Worm (Caenorhabditis elegans): Measurements from ENCODE around the gene acer-1.
A peak's percentile ranks its signal among the peaks of the same experiment; 100 is the strongest.

The acer-1 gene

ce11 chrII:6900708-6901107 is 10.5 kb upstream of the acer-1 start:
- TF ChIP-seq aha-1 (tag) = peak; percentile 82
- no peak for TF ChIP-seq daf-8 (GFP tag; IDR thresholded peaks at IDR 0.05)
- peak in 1 of 2 experiments; percentile 84 for TF ChIP-seq unc-62 (GFP tag; optimal IDR thresholded peaks at IDR 0.05 in 1 of 2)
- no peak for TF ChIP-seq unc-62 (tag; optimal IDR thresholded peaks at IDR 0.05)

ce11 chrII:6898017-6898779 is 8.0 kb upstream of the acer-1 start, which contains the start of gene hrpl-1:
Gene hrpl-1 (plus strand): TSS chrII:6898729.
- TF ChIP-seq pha-4 (GFP tag; IDR thresholded peaks at IDR 0.05) = no peak
- no peak for TF ChIP-seq pha-4 (tag; optimal IDR thresholded peaks at IDR 0.05)
- no peak for TF ChIP-seq ceh-62 (tag; optimal IDR thresholded peaks at IDR 0.05)
- TF ChIP-seq ceh-20 (GFP tag; IDR thresholded peaks at IDR 0.05) = peak; percentile 11; the same call in 1 of the 2 replicates
- no peak for TF ChIP-seq lin-13 (GFP tag; optimal IDR thresholded peaks at IDR 0.05)
- 0 out of 2 replicates have a peak, but pooled peaks have one; percentile 16 for TF ChIP-seq D1046.2 (GFP tag; IDR thresholded peaks at IDR 0.05)
- peak; percentile 54 for TF ChIP-seq hlh-30 (tag; optimal IDR thresholded peaks at IDR 0.05; ENCODE audit: insufficient read depth)
- no peak for TF ChIP-seq zip-11 (GFP tag; IDR thresholded peaks at IDR 0.05)
- no peak for TF ChIP-seq Y105C5A.15 (GFP tag; IDR thresholded peaks at IDR 0.05)
- TF ChIP-seq egl-43 (GFP tag; IDR thresholded peaks at IDR 0.05) = peak; percentile 71
- TF ChIP-seq fkh-10 (GFP tag; optimal IDR thresholded peaks at IDR 0.05) = no peak
- TF ChIP-seq vab-7 (GFP tag; IDR thresholded peaks at IDR 0.05) = peak; percentile 36; the same call in 1 of the 2 replicates
- TF ChIP-seq ctbp-1 (GFP tag; IDR thresholded peaks at IDR 0.05) = peak; percentile 61
- no peak for TF ChIP-seq saeg-2 (GFP tag; IDR thresholded peaks at IDR 0.05)
- TF ChIP-seq dmd-8 (GFP tag; IDR thresholded peaks at IDR 0.05) = 0 out of 2 replicates have a peak, but pooled peaks have one; percentile 42
- peak; percentile 61 for TF ChIP-seq mes-2 (tag; optimal IDR thresholded peaks at IDR 0.05; ENCODE audit: poor library complexity, severe bottlenecking)
- TF ChIP-seq aha-1 (tag) = peak; percentile 41
- no peak for TF ChIP-seq hif-1 (tag; optimal IDR thresholded peaks at IDR 0.05)
- no peak for TF ChIP-seq ztf-7 (tag; optimal IDR thresholded peaks at IDR 0.05)
- TF ChIP-seq lin-1 (GFP tag; IDR thresholded peaks at IDR 0.05) = 0 out of 2 replicates have a peak, but pooled peaks have one; percentile 22
- no peak for TF ChIP-seq dmd-9 (GFP tag; IDR thresholded peaks at IDR 0.05)
- no peak for TF ChIP-seq daf-8 (GFP tag; IDR thresholded peaks at IDR 0.05)
- TF ChIP-seq madf-5 (GFP tag; IDR thresholded peaks at IDR 0.05) = no peak
- peak; percentile 0 for TF ChIP-seq nhr-28 (tag; optimal IDR thresholded peaks at IDR 0.05)
- TF ChIP-seq arid-1 (GFP tag; conservative IDR thresholded peaks at IDR 0.05) = 0 out of 2 replicates have a peak, but pooled peaks have one; percentile 26
- no peak for TF ChIP-seq nhr-42 (GFP tag; IDR thresholded peaks at IDR 0.05)
- no peak for TF ChIP-seq lin-15B (tag; optimal IDR thresholded peaks at IDR 0.05)
- TF ChIP-seq unc-62 (GFP tag; optimal IDR thresholded peaks at IDR 0.05 in 1 of 2) = peak in 1 of 2 experiments; percentile 28
- TF ChIP-seq unc-62 (tag; optimal IDR thresholded peaks at IDR 0.05) = no peak
- peak; percentile 30; the same call in 1 of the 2 replicates for TF ChIP-seq dmd-6 (GFP tag; IDR thresholded peaks at IDR 0.05)
- TF ChIP-seq lim-7 (GFP tag; IDR thresholded peaks at IDR 0.05) = peak; percentile 69
- TF ChIP-seq skn-1 (tag; optimal IDR thresholded peaks at IDR 0.05) = no peak
- TF ChIP-seq dve-1 (tag; optimal IDR thresholded peaks at IDR 0.05; ENCODE audit: insufficient read depth) = peak; percentile 33
- peak in 1 of 2 experiments; percentile 59 for TF ChIP-seq daf-16 (GFP tag; optimal IDR thresholded peaks at IDR 0.05)
- peak; percentile 59 for TF ChIP-seq daf-16 (tag; optimal IDR thresholded peaks at IDR 0.05)
- TF ChIP-seq rbr-2 (tag; optimal IDR thresholded peaks at IDR 0.05) = no peak
- peak; percentile 62 for TF ChIP-seq lin-38 (GFP tag; IDR thresholded peaks at IDR 0.05)
- TF ChIP-seq mxl-3 (GFP tag; optimal IDR thresholded peaks at IDR 0.05) = no peak
- no peak for TF ChIP-seq sdz-12 (GFP tag; optimal IDR thresholded peaks at IDR 0.05)
- 0 out of 2 replicates have a peak, but pooled peaks have one; percentile 10 for TF ChIP-seq php-3 (GFP tag; IDR thresholded peaks at IDR 0.05)
- no peak for TF ChIP-seq F26F4.8 (GFP tag; conservative IDR thresholded peaks at IDR 0.05)
- peak; percentile 11 for TF ChIP-seq dpl-1 (GFP tag; optimal IDR thresholded peaks at IDR 0.05)
- no peak for TF ChIP-seq nhr-25 (tag; optimal IDR thresholded peaks at IDR 0.05; ENCODE audit: borderline replicate concordance, insufficient read depth)
- TF ChIP-seq aly-2 (tag; optimal IDR thresholded peaks at IDR 0.05) = no peak
- TF ChIP-seq zip-2 (tag; optimal IDR thresholded peaks at IDR 0.05) = no peak
- TF ChIP-seq T20F7.1 (GFP tag; optimal IDR thresholded peaks at IDR 0.05) = peak; percentile 85
- no peak for TF ChIP-seq R02D3.7 (tag; optimal IDR thresholded peaks at IDR 0.05)

Measured in whole organism, L4 larva.